Worm (Caenorhabditis elegans) whole organism, L2 larva: ENCODE data around the gene R107.5.

Experiments used
- R02D3.7 ChIP-seq: fragments of 150-350 bp; optimal IDR thresholded peaks from 2 replicates; lab custom pipeline; 2014; ENCODE audit warnings: missing biosample characterization, missing genetic modification characterization
- Y55F3AM.14 ChIP-seq: fragments of 200-800 bp; sonication (Bioruptor generic); optimal IDR thresholded peaks from 2 replicates; lab custom pipeline; 2018; ENCODE audit warnings: mild to moderate bottlenecking, missing genetic modification characterization, missing compliant biosample characterization
- ZK546.5 ChIP-seq: sonication (generic microtip); optimal IDR thresholded peaks from 2 replicates; lab custom pipeline; 2017; ENCODE audit warnings: missing biosample characterization, missing genetic modification characterization
- alr-1 ChIP-seq: fragments of 150-350 bp; optimal IDR thresholded peaks from 2 replicates; lab custom pipeline; 2014; ENCODE audit warnings: missing biosample characterization, missing genetic modification characterization
- aly-2 ChIP-seq: fragments of 150-350 bp; optimal IDR thresholded peaks from 2 replicates; lab custom pipeline; 2014; ENCODE audit warnings: missing biosample characterization, missing genetic modification characterization
- ama-1 ChIP-seq: fragments of 150-350 bp; optimal IDR thresholded peaks from 2 replicates; lab custom pipeline; 2018; ENCODE audit warnings: inconsistent platforms
- blmp-1 ChIP-seq: sonication (generic microtip); optimal IDR thresholded peaks from 2 replicates; lab custom pipeline; 2017; ENCODE audit warnings: missing genetic modification characterization, mild to moderate bottlenecking, missing compliant biosample characterization, antibody characterized with exemption, moderate library complexity; ENCODE audit not compliant: insufficient read depth
- ceh-82 ChIP-seq: fragments of 150-350 bp; optimal IDR thresholded peaks from 2 replicates; lab custom pipeline; 2014; ENCODE audit warnings: missing biosample characterization, missing genetic modification characterization
- crh-2 ChIP-seq: sonication (generic microtip); optimal IDR thresholded peaks from 2 replicates; lab custom pipeline; 2017; ENCODE audit warnings: missing biosample characterization, missing genetic modification characterization
- dmd-4 ChIP-seq: sonication (generic microtip); optimal IDR thresholded peaks from 2 replicates; lab custom pipeline; 2017; ENCODE audit warnings: missing biosample characterization, missing genetic modification characterization
- egl-27 ChIP-seq: sonication (generic microtip); optimal IDR thresholded peaks from 3 replicates; lab custom pipeline; 2017; ENCODE audit warnings: missing biosample characterization, missing genetic modification reagents, missing genetic modification characterization
- elt-1 ChIP-seq: fragments of 150-350 bp; optimal IDR thresholded peaks from 2 replicates; lab custom pipeline; 2014; ENCODE audit warnings: missing biosample characterization, missing genetic modification characterization
- elt-3 ChIP-seq: sonication (generic microtip); optimal IDR thresholded peaks from 2 replicates; lab custom pipeline; 2017; ENCODE audit warnings: missing biosample characterization, missing genetic modification characterization
- gmeb-1 ChIP-seq: fragments of 150-350 bp; optimal IDR thresholded peaks from 2 replicates; lab custom pipeline; 2014; ENCODE audit warnings: missing biosample characterization, missing genetic modification characterization
- lin-11 ChIP-seq: fragments of 150-350 bp; sonication (generic microtip); optimal IDR thresholded peaks from 2 replicates; lab custom pipeline; 2014; ENCODE audit warnings: missing biosample characterization, missing genetic modification characterization, inconsistent platforms, mixed read lengths
- lin-13 ChIP-seq: fragments of 150-350 bp; optimal IDR thresholded peaks from 2 replicates; lab custom pipeline; 2014; ENCODE audit warnings: missing biosample characterization, missing genetic modification reagents, missing genetic modification characterization
- lin-39 ChIP-seq: fragments of 150-350 bp; optimal IDR thresholded peaks from 2 replicates; lab custom pipeline; 2014; ENCODE audit warnings: missing biosample characterization, missing genetic modification reagents, missing genetic modification characterization
- lsy-2 ChIP-seq, 2 experiments: fragments of 150-350 bp in 1 of 2; sonication (generic microtip) in 1 of 2; optimal IDR thresholded peaks; 2 replicates each; lab custom pipeline; 2014 to 2017; ENCODE audit warnings: missing biosample characterization in 2 of 2, missing genetic modification characterization in 2 of 2
- mbf-1 ChIP-seq: sonication (generic microtip); optimal IDR thresholded peaks from 2 replicates; lab custom pipeline; 2017; ENCODE audit warnings: missing biosample characterization, missing genetic modification characterization
- mdl-1 ChIP-seq, 2 experiments: fragments of 150-350 bp in 1 of 2; sonication (generic microtip) in 1 of 2; optimal IDR thresholded peaks; 2 replicates each; lab custom pipeline; 2017; ENCODE audit warnings: missing biosample characterization in 2 of 2, missing genetic modification characterization in 2 of 2
- nhr-11 ChIP-seq: fragments of 150-350 bp; optimal IDR thresholded peaks from 2 replicates; lab custom pipeline; 2014; ENCODE audit warnings: missing biosample characterization, missing genetic modification characterization
- nhr-12 ChIP-seq: fragments of 150-350 bp; optimal IDR thresholded peaks from 2 replicates; lab custom pipeline; 2014; ENCODE audit warnings: missing biosample characterization, missing genetic modification characterization
- nhr-21 ChIP-seq: fragments of 150-350 bp; optimal IDR thresholded peaks from 2 replicates; lab custom pipeline; 2014; ENCODE audit warnings: missing biosample characterization, missing genetic modification characterization
- nhr-23 ChIP-seq: fragments of 150-350 bp; optimal IDR thresholded peaks from 2 replicates; lab custom pipeline; 2014; ENCODE audit warnings: missing biosample characterization, missing genetic modification reagents, missing genetic modification characterization
- nhr-237 ChIP-seq: fragments of 150-350 bp; optimal IDR thresholded peaks from 2 replicates; lab custom pipeline; 2014; ENCODE audit warnings: missing biosample characterization, missing genetic modification characterization
- nhr-25 ChIP-seq: fragments of 150-350 bp; sonication (generic microtip); optimal IDR thresholded peaks from 3 replicates; lab custom pipeline; 2014; ENCODE audit warnings: missing biosample characterization, missing genetic modification characterization
- nhr-6 ChIP-seq: fragments of 150-350 bp; optimal IDR thresholded peaks from 2 replicates; lab custom pipeline; 2014; ENCODE audit warnings: missing biosample characterization, missing genetic modification characterization
- nhr-77 ChIP-seq: fragments of 150-350 bp; optimal IDR thresholded peaks from 2 replicates; lab custom pipeline; 2014; ENCODE audit warnings: missing biosample characterization, missing genetic modification characterization
- sma-9 ChIP-seq, 2 experiments: fragments of 150-350 bp in 1 of 2; sonication (generic microtip) in 1 of 2; optimal IDR thresholded peaks; 2 replicates each; lab custom pipeline; 2014 to 2016; ENCODE audit warnings: missing genetic modification characterization in 2 of 2, mild to moderate bottlenecking in 1 of 2, missing biosample characterization in 1 of 2, missing compliant biosample characterization in 1 of 2, missing genetic modification reagents in 1 of 2, moderate library complexity in 1 of 2
- snpc-4 ChIP-seq: fragments of 150-350 bp; optimal IDR thresholded peaks from 2 replicates; lab custom pipeline; 2014; ENCODE audit warnings: missing biosample characterization, missing genetic modification characterization
- unc-39 ChIP-seq: fragments of 150-350 bp; optimal IDR thresholded peaks from 2 replicates; lab custom pipeline; 2014; ENCODE audit warnings: missing biosample characterization, missing genetic modification characterization
- unc-55 ChIP-seq: fragments of 150-350 bp; sonication (generic microtip); optimal IDR thresholded peaks from 3 replicates; lab custom pipeline; 2014; ENCODE audit warnings: missing biosample characterization, missing genetic modification reagents, missing genetic modification characterization
- unc-62 ChIP-seq: fragments of 150-350 bp; optimal IDR thresholded peaks from 2 replicates; lab custom pipeline; 2014; ENCODE audit warnings: missing biosample characterization, missing genetic modification reagents, missing genetic modification characterization
- zag-1 ChIP-seq: fragments of 150-350 bp; optimal IDR thresholded peaks from 2 replicates; lab custom pipeline; 2014; ENCODE audit warnings: missing biosample characterization, missing genetic modification characterization
- ztf-1 ChIP-seq: fragments of 200-800 bp; sonication (Bioruptor generic); conservative IDR thresholded peaks from 2 replicates; pipeline ENCODE4 v1.3.6; 2022; ENCODE audit warnings: missing genetic modification characterization, missing compliant biosample characterization
- ztf-11 ChIP-seq: sonication (generic microtip); optimal IDR thresholded peaks from 2 replicates; lab custom pipeline; 2017; ENCODE audit warnings: missing biosample characterization, missing genetic modification characterization
- ztf-4 ChIP-seq: fragments of 150-350 bp; optimal IDR thresholded peaks from 2 replicates; lab custom pipeline; 2014; ENCODE audit warnings: missing biosample characterization, missing genetic modification characterization

R107.5 gene

ce11 chrIII:9050600-9050999 lies 3.0 kb downstream of the R107.5 start, which contains the start of gene ikke-1:
TSS of gene ikke-1 (minus strand) at chrIII:9050700.
- TF ChIP-seq nhr-237 (no peak), crh-2 (tag; lab: Kevin White, UChicago) (no peak), nhr-21 (no peak), nhr-77 (tag; lab: Kevin White, UChicago) (no peak), nhr-11 (no peak), dmd-4 (tag; lab: Kevin White, UChicago) (no peak), ZK546.5 (no peak), lin-11 (tag; lab: Kevin White, UChicago) (no peak), gmeb-1 (tag; lab: Kevin White, UChicago) (no peak), lsy-2 (tag; optimal IDR thresholded peaks at IDR 0.05; lab: Kevin White, UChicago) (no peak), mbf-1 (no peak), egl-27 (tag; lab: Kevin White, UChicago) (no peak), elt-3 (no peak), ztf-1 (GFP tag; lab: Robert Waterston, UW) (no peak)
- TF ChIP-seq, all 48 proteins: peak for 0

- no peak for TF ChIP-seq nhr-12
- no peak for TF ChIP-seq nhr-23 (tag; lab: Kevin White, UChicago)
- no peak for TF ChIP-seq ztf-4 (tag; lab: Kevin White, UChicago)
- TF ChIP-seq mbf-1, result no peak
- no peak for TF ChIP-seq zag-1 (tag; lab: Kevin White, UChicago)
- no peak for TF ChIP-seq unc-62 (GFP tag; lab: Kevin White, UChicago)
- no peak for TF ChIP-seq ZK546.5
- TF ChIP-seq nhr-11, result no peak
- TF ChIP-seq lin-13, result no peak
- no peak for TF ChIP-seq elt-3
- TF ChIP-seq lin-39 (tag; lab: Kevin White, UChicago), result no peak
- TF ChIP-seq nhr-25 (tag; lab: Kevin White, UChicago), result no peak
- TF ChIP-seq blmp-1 (tag; lab: Kevin White, UChicago), result no peak
- no peak for TF ChIP-seq R02D3.7
- TF ChIP-seq sma-9 (GFP tag; optimal IDR thresholded peaks at IDR 0.05; lab: Kevin White, UChicago), result no peak
- TF ChIP-seq sma-9 (tag; optimal IDR thresholded peaks at IDR 0.05; lab: Kevin White, UChicago), result no peak
- no peak for TF ChIP-seq ama-1 (lab: Kevin White, UChicago)
- TF ChIP-seq snpc-4 (tag; lab: Kevin White, UChicago), result no peak
These were observed 6.3 kb downstream of the R107.5 start for ce11 chrIII:9047260-9047659.

- TF ChIP-seq unc-55 (GFP tag; lab: Kevin White, UChicago) (peak; percentile 61), aly-2 (no peak), lin-11 (tag; lab: Kevin White, UChicago) (no peak), ztf-1 (GFP tag; lab: Robert Waterston, UW) (no peak), ama-1 (lab: Kevin White, UChicago) (peak; percentile 2), sma-9 (GFP tag; optimal IDR thresholded peaks at IDR 0.05; lab: Kevin White, UChicago) (no peak), sma-9 (tag; optimal IDR thresholded peaks at IDR 0.05; lab: Kevin White, UChicago) (no peak), lsy-2 (tag; optimal IDR thresholded peaks at IDR 0.05; lab: Kevin White, UChicago) (no peak), nhr-77 (tag; lab: Kevin White, UChicago) (no peak), Y55F3AM.14 (no peak), nhr-21 (no peak), nhr-6 (tag; lab: Kevin White, UChicago) (no peak), lin-39 (tag; lab: Kevin White, UChicago) (no peak), alr-1 (tag; lab: Kevin White, UChicago) (no peak), elt-1 (tag; lab: Kevin White, UChicago) (no peak), R02D3.7 (no peak), mdl-1 (tag; optimal IDR thresholded peaks at IDR 0.05; lab: Kevin White, UChicago) (no peak), ceh-82 (no peak)
These were observed 7.8 kb downstream of the R107.5 start, which contains the start of gene R107.2 for ce11 chrIII:9045838-9046237. TSS of gene R107.2 (minus strand) at chrIII:9045938.

ce11 chrIII:9043200-9043599 lies 10.4 kb downstream of the R107.5 start, which contains the start of gene nac-2:
TSS of gene nac-2 (minus strand) at chrIII:9043300.
- peak; percentile 20 for TF ChIP-seq nhr-25 (tag; lab: Kevin White, UChicago)
- no peak for TF ChIP-seq ztf-11 (tag; lab: Kevin White, UChicago)
- TF ChIP-seq unc-39 (tag; lab: Kevin White, UChicago), result no peak
- TF ChIP-seq zag-1 (tag; lab: Kevin White, UChicago), result no peak
